Fruit fly (Drosophila melanogaster) whole organism, embryonic: ENCODE results near the gene Zyx.

ENCODE experiments used
- Abd-B ChIP-seq: fragments of 200-800 bp; sonication (Bioruptor generic); optimal IDR thresholded peaks from 2 replicates; lab custom pipeline; 2018; ENCODE audit warnings: missing biosample characterization, mild to moderate bottlenecking, missing genetic modification characterization, moderate library complexity
- Aef1 ChIP-seq: fragments of 200-800 bp; sonication (Bioruptor generic); IDR thresholded peaks from 3 replicates; pipeline ENCODE4 v1.3.6; 2022; ENCODE audit warnings: missing biosample characterization, missing genetic modification characterization
- Atf-2 ChIP-seq: fragments of 200-800 bp; sonication (Bioruptor generic); optimal IDR thresholded peaks from 2 replicates; lab custom pipeline; 2016; ENCODE audit warnings: missing biosample characterization, missing genetic modification characterization
- B-H1 ChIP-seq: fragments of 200-800 bp; sonication (Bioruptor generic); IDR thresholded peaks from 3 replicates; pipeline ENCODE4 v1.3.6; 2022; ENCODE audit warnings: missing biosample characterization, missing genetic modification characterization
- BEAF-32 ChIP-seq: fragments of 200-800 bp; sonication (Bioruptor generic); optimal IDR thresholded peaks from 3 replicates; lab custom pipeline; 2017; ENCODE audit warnings: missing biosample characterization, missing genetic modification characterization, mild to moderate bottlenecking, moderate library complexity, missing genetic modification reagents
- CG1024 ChIP-seq: fragments of 200-800 bp; sonication (Bioruptor generic); IDR thresholded peaks from 2 replicates; pipeline ENCODE4 v1.3.6; 2022; ENCODE audit warnings: missing biosample characterization, missing genetic modification characterization
- CG10959 ChIP-seq: fragments of 200-800 bp; sonication (Bioruptor generic); IDR thresholded peaks from 2 replicates; pipeline ENCODE4 v1.3.6; 2022; ENCODE audit warnings: missing biosample characterization, missing genetic modification characterization
- CG11085 ChIP-seq: fragments of 200-800 bp; sonication (Bioruptor generic); IDR thresholded peaks from 2 replicates; pipeline ENCODE4 v1.3.6; 2022; ENCODE audit warnings: missing biosample characterization, missing genetic modification characterization
- CG11093 ChIP-seq: fragments of 200-800 bp; sonication (Bioruptor generic); IDR thresholded peaks from 3 replicates; pipeline ENCODE4 v1.3.6; 2022; ENCODE audit warnings: missing biosample characterization, missing genetic modification characterization
- CG11696 ChIP-seq: fragments of 200-800 bp; sonication (Bioruptor generic); IDR thresholded peaks from 2 replicates; pipeline ENCODE4 v1.3.6; 2022; ENCODE audit warnings: missing biosample characterization, missing genetic modification characterization
- CG12391 ChIP-seq: fragments of 200-800 bp; sonication (Bioruptor generic); optimal IDR thresholded peaks from 3 replicates; lab custom pipeline; 2018; ENCODE audit warnings: missing biosample characterization, mild to moderate bottlenecking, missing genetic modification characterization, moderate library complexity
- CG15479 ChIP-seq: fragments of 200-800 bp; sonication (Bioruptor generic); optimal IDR thresholded peaks from 3 replicates; lab custom pipeline; 2019; ENCODE audit warnings: missing biosample characterization, mild to moderate bottlenecking, missing genetic modification characterization, moderate library complexity
- CG1603 ChIP-seq: fragments of 200-800 bp; sonication (Bioruptor generic); optimal IDR thresholded peaks from 2 replicates; lab custom pipeline; 2019; ENCODE audit warnings: missing biosample characterization, mild to moderate bottlenecking, missing genetic modification characterization, moderate library complexity
- CG17802 ChIP-seq: fragments of 200-800 bp; sonication (Bioruptor generic); optimal IDR thresholded peaks from 2 replicates; lab custom pipeline; 2018; ENCODE audit warnings: missing biosample characterization, mild to moderate bottlenecking, missing genetic modification characterization, moderate library complexity
- CG2875 ChIP-seq: fragments of 200-800 bp; sonication (Bioruptor generic); optimal IDR thresholded peaks from 2 replicates; lab custom pipeline; 2017; ENCODE audit warnings: missing biosample characterization, mild to moderate bottlenecking, missing genetic modification characterization, missing genetic modification reagents
- CG2889 ChIP-seq: fragments of 200-800 bp; sonication (Bioruptor generic); IDR thresholded peaks from 3 replicates; pipeline ENCODE4 v1.3.6; 2022; ENCODE audit warnings: missing biosample characterization, missing genetic modification characterization
- CG30020 ChIP-seq: fragments of 200-800 bp; optimal IDR thresholded peaks from 2 replicates; lab custom pipeline; 2019; ENCODE audit warnings: missing biosample characterization, mild to moderate bottlenecking, missing genetic modification characterization, moderate library complexity
- CG30403 ChIP-seq: fragments of 200-800 bp; sonication (Bioruptor generic); optimal IDR thresholded peaks from 3 replicates; lab custom pipeline; 2016; ENCODE audit warnings: missing biosample characterization, missing genetic modification characterization
- CG31224 ChIP-seq: fragments of 200-800 bp; sonication (Bioruptor generic); IDR thresholded peaks from 2 replicates; pipeline ENCODE4 v1.3.6; 2022; ENCODE audit warnings: missing biosample characterization, missing genetic modification characterization
- CG6689 ChIP-seq: fragments of 200-800 bp; sonication (Bioruptor generic); IDR thresholded peaks from 2 replicates; pipeline ENCODE4 v1.3.6; 2022; ENCODE audit warnings: missing biosample characterization, missing genetic modification characterization
- CG7786 ChIP-seq: fragments of 200-800 bp; sonication (Bioruptor generic); optimal IDR thresholded peaks from 2 replicates; lab custom pipeline; 2016; ENCODE audit warnings: missing biosample characterization, missing genetic modification characterization
- Dbx ChIP-seq: fragments of 200-800 bp; sonication (Bioruptor generic); IDR thresholded peaks from 3 replicates; pipeline ENCODE4 v1.3.6; 2022; ENCODE audit warnings: missing biosample characterization, missing genetic modification characterization
- Deaf1 ChIP-seq: fragments of 200-800 bp; optimal IDR thresholded peaks from 3 replicates; lab custom pipeline; 2019; ENCODE audit warnings: missing biosample characterization, mild to moderate bottlenecking, missing genetic modification characterization, moderate library complexity
- HmgZ ChIP-seq: fragments of 200-800 bp; sonication (Bioruptor generic); optimal IDR thresholded peaks from 2 replicates; lab custom pipeline; 2018; ENCODE audit warnings: missing biosample characterization, mild to moderate bottlenecking, missing genetic modification characterization
- Hr51 ChIP-seq, 2 experiments: fragments of 200-800 bp; sonication (Bioruptor generic); optimal IDR thresholded peaks; 2 replicates in 1 of 2; 3 replicates in 1 of 2; lab custom pipeline; 2016 to 2018; ENCODE audit warnings: missing biosample characterization in 2 of 2, missing genetic modification characterization in 2 of 2, mild to moderate bottlenecking in 1 of 2, moderate library complexity in 1 of 2
- Hr78 ChIP-seq, 2 experiments: fragments of 200-800 bp in 1 of 2; fragments of >200 bp in 1 of 2; sonication (Bioruptor generic) in 1 of 2; optimal IDR thresholded peaks; 2 replicates each; lab custom pipeline; 2017 to 2019; ENCODE audit warnings: missing biosample characterization in 2 of 2, missing genetic modification characterization in 2 of 2, mild to moderate bottlenecking in 1 of 2, moderate library complexity in 1 of 2
- MBD-R2 ChIP-seq: fragments of 200-800 bp; sonication (Bioruptor generic); IDR thresholded peaks from 2 replicates; pipeline ENCODE4 v1.3.6; 2022; ENCODE audit warnings: missing biosample characterization, missing genetic modification characterization
- Med ChIP-seq: fragments of 200-800 bp; sonication (Bioruptor generic); peaks from one replicate; lab custom pipeline; 2016; ENCODE audit warnings: missing biosample characterization, missing genetic modification characterization, mild to moderate bottlenecking, inconsistent platforms, moderate library complexity
- Neu2 ChIP-seq: fragments of 200-800 bp; sonication (Bioruptor generic); optimal IDR thresholded peaks from 3 replicates; lab custom pipeline; 2016; ENCODE audit warnings: missing biosample characterization, missing genetic modification characterization, borderline replicate concordance
- Pdp1 ChIP-seq, 2 experiments: fragments of 200-800 bp; sonication (Bioruptor generic); optimal IDR thresholded peaks; 3 replicates each; lab custom pipeline; 2016; ENCODE audit warnings: missing biosample characterization in 2 of 2, missing genetic modification characterization in 2 of 2, mild to moderate bottlenecking in 1 of 2, moderate library complexity in 1 of 2
- Scr ChIP-seq: fragments of 200-800 bp; sonication (Bioruptor generic); IDR thresholded peaks from 2 replicates; pipeline ENCODE4 v1.3.6; 2022; ENCODE audit warnings: missing biosample characterization, missing genetic modification characterization; ENCODE audit not compliant: partially characterized antibody
- Sry-β ChIP-seq: fragments of 200-800 bp; sonication (Bioruptor generic); optimal IDR thresholded peaks from 2 replicates; lab custom pipeline; 2018; ENCODE audit warnings: missing biosample characterization, mild to moderate bottlenecking, missing genetic modification characterization, moderate library complexity
- amos ChIP-seq: fragments of 200-800 bp; sonication (Bioruptor generic); IDR thresholded peaks from 2 replicates; pipeline ENCODE4 v1.3.6; 2022; ENCODE audit warnings: missing biosample characterization, missing genetic modification characterization; ENCODE audit not compliant: partially characterized antibody
- bab2 ChIP-seq: fragments of 200-800 bp; sonication (Bioruptor generic); optimal IDR thresholded peaks from 2 replicates; lab custom pipeline; 2016; ENCODE audit warnings: missing biosample characterization, missing genetic modification characterization
- ci ChIP-seq: fragments of 200-800 bp; sonication (Bioruptor generic); IDR thresholded peaks from 3 replicates; pipeline ENCODE4 v1.3.6; 2022; ENCODE audit warnings: missing biosample characterization, missing genetic modification characterization
- dmrt11E ChIP-seq: fragments of 200-800 bp; sonication (Bioruptor generic); optimal IDR thresholded peaks from 3 replicates; lab custom pipeline; 2018; ENCODE audit warnings: missing biosample characterization, mild to moderate bottlenecking, missing genetic modification characterization, moderate library complexity
- dmrt99B ChIP-seq: fragments of 200-800 bp; sonication (Bioruptor generic); optimal IDR thresholded peaks from 2 replicates; lab custom pipeline; 2018; ENCODE audit warnings: missing biosample characterization, mild to moderate bottlenecking, missing genetic modification characterization, moderate library complexity
- fu2 ChIP-seq: fragments of 200-800 bp; sonication (Bioruptor generic); optimal IDR thresholded peaks from 2 replicates; lab custom pipeline; 2016; ENCODE audit warnings: missing biosample characterization, missing genetic modification characterization
- gsb ChIP-seq: fragments of 200-800 bp; sonication (Bioruptor generic); IDR thresholded peaks from 2 replicates; pipeline ENCODE4 v1.3.6; 2022; ENCODE audit warnings: missing biosample characterization, missing genetic modification characterization
- ind ChIP-seq: fragments of 200-800 bp; sonication (Bioruptor generic); optimal IDR thresholded peaks from 3 replicates; lab custom pipeline; 2016; ENCODE audit warnings: missing biosample characterization, missing genetic modification characterization
- jing ChIP-seq: fragments of 200-800 bp; sonication (Bioruptor generic); optimal IDR thresholded peaks from 2 replicates; lab custom pipeline; 2018; ENCODE audit warnings: missing biosample characterization, mild to moderate bottlenecking, missing genetic modification characterization
- mirr ChIP-seq: fragments of 200-800 bp; sonication (Bioruptor generic); optimal IDR thresholded peaks from 3 replicates; lab custom pipeline; 2018; ENCODE audit warnings: missing biosample characterization, mild to moderate bottlenecking, missing genetic modification characterization
- onecut ChIP-seq: fragments of 200-800 bp; sonication (Bioruptor generic); IDR thresholded peaks from 2 replicates; pipeline ENCODE4 v1.3.6; 2022; ENCODE audit warnings: missing biosample characterization, missing genetic modification characterization
- otp ChIP-seq: fragments of 200-800 bp; sonication (Bioruptor generic); IDR thresholded peaks from 3 replicates; pipeline ENCODE4, ENCODE4 v1.3.6; 2022; ENCODE audit warnings: missing biosample characterization, missing genetic modification characterization
- seq ChIP-seq: fragments of 200-800 bp; sonication (Bioruptor generic); IDR thresholded peaks from 2 replicates; pipeline ENCODE4 v1.3.6; 2022; ENCODE audit warnings: missing biosample characterization, missing genetic modification characterization
- shn ChIP-seq: fragments of 200-800 bp; sonication (Bioruptor generic); optimal IDR thresholded peaks from 3 replicates; lab custom pipeline; 2016; ENCODE audit warnings: missing biosample characterization, missing genetic modification characterization
- slbo ChIP-seq: fragments of 200-800 bp; sonication (Bioruptor generic); IDR thresholded peaks from 2 replicates; pipeline ENCODE4 v1.3.6; 2022; ENCODE audit warnings: missing biosample characterization, missing genetic modification characterization
- ssp ChIP-seq: fragments of 200-800 bp; sonication (Bioruptor generic); IDR thresholded peaks from 2 replicates; pipeline ENCODE4 v1.3.6; 2022; ENCODE audit warnings: missing biosample characterization, missing genetic modification characterization
- unc-4 ChIP-seq: fragments of 200-800 bp; sonication (Bioruptor generic); IDR thresholded peaks from 2 replicates; pipeline ENCODE4 v1.3.6; 2022; ENCODE audit warnings: missing biosample characterization, missing genetic modification characterization; ENCODE audit not compliant: partially characterized antibody
- vnd ChIP-seq: fragments of 200-800 bp; sonication (Bioruptor generic); IDR thresholded peaks from 3 replicates; pipeline ENCODE4 v1.3.6; 2022; ENCODE audit warnings: missing biosample characterization, missing genetic modification characterization; ENCODE audit not compliant: partially characterized antibody

Gene Zyx

DNA sequence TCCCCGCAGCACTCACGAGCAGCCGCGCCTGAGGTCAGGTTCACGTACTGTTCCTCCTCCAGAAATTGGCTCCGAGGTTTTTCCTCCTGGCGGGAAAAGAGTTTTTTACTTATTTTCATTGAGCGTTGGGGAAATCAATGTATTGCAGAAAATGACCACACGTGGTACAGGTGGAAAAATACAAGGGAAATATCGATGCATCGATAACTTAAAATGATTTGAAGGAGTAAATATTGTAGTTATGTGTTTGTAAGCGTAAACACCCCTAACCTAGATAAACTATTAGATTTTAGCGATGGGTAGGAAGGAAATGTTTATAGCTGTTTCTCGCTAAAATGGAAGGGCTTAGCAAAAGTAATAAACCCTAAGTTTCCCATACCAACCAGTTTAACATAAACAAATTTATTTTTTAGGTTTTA is 34.1 kb downstream of the Zyx start (continued):
- TF ChIP-seq MBD-R2 (GFP tag; lab: Robert Waterston, UW): peak; percentile 31; the same call in 1 of the 2 replicates
- no peak for TF ChIP-seq CG31224
- TF ChIP-seq CG12391 (tag; lab: Kevin White, UChicago): peak; percentile 41
- TF ChIP-seq Hr78 (GFP tag; optimal IDR thresholded peaks at IDR 0.05; lab: Kevin White, UChicago): no peak
- TF ChIP-seq CG2875: no peak
- TF ChIP-seq HmgZ (tag; lab: Kevin White, UChicago): peak; percentile 12
- peak; percentile 94 for TF ChIP-seq CG1024
- peak; percentile 82 for TF ChIP-seq CG1603 (tag; lab: Kevin White, UChicago)
- no peak for TF ChIP-seq Deaf1 (tag; lab: Kevin White, UChicago)
- TF ChIP-seq CG11696 (GFP tag; lab: Robert Waterston, UW): no peak
- no peak for TF ChIP-seq Dbx
- TF ChIP-seq Aef1 (GFP tag; lab: Robert Waterston, UW): peak; percentile 31; the same call in 1 of the 3 replicates
- TF ChIP-seq CG11085 (GFP tag; lab: Robert Waterston, UW): 0 out of 2 replicates have a peak, but pooled peaks have one; percentile 47
- TF ChIP-seq dmrt99B (tag; lab: Kevin White, UChicago): no peak
- no peak for TF ChIP-seq gsb
- peak; percentile 35 for TF ChIP-seq ind (GFP tag; lab: Kevin White, UChicago)
- no peak for TF ChIP-seq CG2889
- TF ChIP-seq CG10959 (GFP tag; lab: Robert Waterston, UW): no peak
- TF ChIP-seq Abd-B (GFP tag; lab: Kevin White, UChicago): no peak
- TF ChIP-seq slbo: peak; percentile 70; the same call in 1 of the 2 replicates
- peak; percentile 65 for TF ChIP-seq unc-4 (GFP tag; lab: Robert Waterston, UW)
- TF ChIP-seq jing: no peak
- peak; percentile 35 for TF ChIP-seq Med (GFP tag; lab: Kevin White, UChicago)
- peak; percentile 21 for TF ChIP-seq CG30403 (GFP tag; lab: Kevin White, UChicago)
- no peak for TF ChIP-seq vnd (GFP tag; lab: Robert Waterston, UW)
- TF ChIP-seq CG7786: peak; percentile 55
- no peak for TF ChIP-seq CG11093 (GFP tag; lab: Robert Waterston, UW)
- TF ChIP-seq otp (GFP tag; lab: Robert Waterston, UW): no peak
- peak; percentile 21 for TF ChIP-seq dmrt11E (tag; lab: Kevin White, UChicago)
- TF ChIP-seq mirr: no peak
- TF ChIP-seq Scr (GFP tag; lab: Robert Waterston, UW): peak; percentile 66
- TF ChIP-seq fu2 (GFP tag; lab: Kevin White, UChicago): peak; percentile 28
- TF ChIP-seq CG6689 (GFP tag; lab: Robert Waterston, UW): no peak
- no peak for TF ChIP-seq Sry-β (GFP tag; lab: Kevin White, UChicago)
- TF ChIP-seq amos (GFP tag; lab: Robert Waterston, UW): peak; percentile 76; the same call in 1 of the 2 replicates
- TF ChIP-seq BEAF-32 (GFP tag; lab: Kevin White, UChicago): peak; percentile 74
- TF ChIP-seq bab2 (GFP tag; lab: Kevin White, UChicago): peak; percentile 14
- TF ChIP-seq shn (GFP tag; lab: Kevin White, UChicago): peak; percentile 21
- peak; percentile 30 to 57 for TF ChIP-seq Pdp1 (GFP tag; optimal IDR thresholded peaks at IDR 0.05; lab: Kevin White, UChicago)
- TF ChIP-seq Atf-2 (GFP tag; lab: Kevin White, UChicago): peak; percentile 6
- peak; percentile 96 for TF ChIP-seq CG17802 (tag; lab: Kevin White, UChicago)
- no peak for TF ChIP-seq CG15479 (GFP tag; lab: Kevin White, UChicago)
- TF ChIP-seq B-H1 (GFP tag; lab: Robert Waterston, UW): 0 out of 3 replicates have a peak, but pooled peaks have one; percentile 22
- TF ChIP-seq Neu2 (GFP tag; lab: Kevin White, UChicago): no peak
- TF ChIP-seq ci (GFP tag; lab: Robert Waterston, UW): no peak; the same call in 2 of the 3 replicates
- peak; percentile 97 for TF ChIP-seq ssp (GFP tag; lab: Robert Waterston, UW)
- TF ChIP-seq seq (GFP tag; lab: Robert Waterston, UW): no peak
- TF ChIP-seq CG30020: peak; percentile 97
- peak; percentile 37; the same call in 1 of the 2 replicates for TF ChIP-seq onecut (GFP tag; lab: Robert Waterston, UW)
- TF ChIP-seq Hr51 (GFP tag; optimal IDR thresholded peaks at IDR 0.05; lab: Kevin White, UChicago): no peak
